Fruit fly (Drosophila melanogaster): ENCODE data around the gene GCC88.

The GCC88 gene

dm6 chr3R:11197389-11197716 is 33.0 kb downstream of the GCC88 start, which contains the start of gene cu:
TSS of gene cu (plus strand) at chr3R:11197592.
- TF ChIP-seq ttk (optimal IDR thresholded peaks at IDR 0.05) (no peak), Sin3A (optimal IDR thresholded peaks at IDR 0.05) (no peak), insv (optimal IDR thresholded peaks at IDR 0.05) (no peak), h (optimal IDR thresholded peaks at IDR 0.05) (no peak), Myc (optimal IDR thresholded peaks at IDR 0.05) (no peak), psq (optimal IDR thresholded peaks at IDR 0.05) (no peak)

- TF ChIP-seq insv (optimal IDR thresholded peaks at IDR 0.05) (no peak), Myc (optimal IDR thresholded peaks at IDR 0.05) (no peak), ttk (optimal IDR thresholded peaks at IDR 0.05) (no peak), psq (optimal IDR thresholded peaks at IDR 0.05) (no peak), Sin3A (optimal IDR thresholded peaks at IDR 0.05) (no peak), h (optimal IDR thresholded peaks at IDR 0.05) (no peak)
Measured at dm6 chr3R:11196648-11197388, 33.6 kb downstream of the GCC88 start.

- TF ChIP-seq Myc (optimal IDR thresholded peaks at IDR 0.05), result no peak
- no peak for TF ChIP-seq ttk (optimal IDR thresholded peaks at IDR 0.05)
- no peak for TF ChIP-seq insv (optimal IDR thresholded peaks at IDR 0.05)
- TF ChIP-seq Sin3A (optimal IDR thresholded peaks at IDR 0.05), result no peak
- TF ChIP-seq h (optimal IDR thresholded peaks at IDR 0.05), result no peak
- no peak for TF ChIP-seq psq (optimal IDR thresholded peaks at IDR 0.05)
Measured at dm6 chr3R:11195792-11196191, 34.6 kb downstream of the GCC88 start, which contains the start of gene CG18577. TSS of gene CG18577 (plus strand) at chr3R:11196092.

- TF ChIP-seq Myc (optimal IDR thresholded peaks at IDR 0.05) (no peak), h (optimal IDR thresholded peaks at IDR 0.05) (no peak), insv (optimal IDR thresholded peaks at IDR 0.05) (no peak), Sin3A (optimal IDR thresholded peaks at IDR 0.05) (no peak), psq (optimal IDR thresholded peaks at IDR 0.05) (no peak), ttk (optimal IDR thresholded peaks at IDR 0.05) (no peak)
Measured at dm6 chr3R:11178300-11178699, 52.1 kb downstream of the GCC88 start.
